Fruit fly (Drosophila melanogaster) whole organism, embryonic: ENCODE measurements around the gene Hr96.
A peak's percentile ranks its signal among the peaks of the same experiment; 100 is the strongest.

Experiments
- Aef1 ChIP-seq: fragments of 200-800 bp; sonication (Bioruptor generic); IDR thresholded peaks from 3 replicates; pipeline ENCODE4 v1.3.6; 2022; ENCODE audit warnings: missing biosample characterization, missing genetic modification characterization
- C15 ChIP-seq: fragments of 200-800 bp; sonication (Bioruptor generic); IDR thresholded peaks from 3 replicates; pipeline ENCODE4 v1.3.6; 2022; ENCODE audit warnings: missing biosample characterization, missing genetic modification characterization
- CG15479 ChIP-seq: fragments of 200-800 bp; sonication (Bioruptor generic); optimal IDR thresholded peaks from 3 replicates; lab custom pipeline; 2019; ENCODE audit warnings: missing biosample characterization, mild to moderate bottlenecking, missing genetic modification characterization, moderate library complexity
- CG30431 ChIP-seq: fragments of 200-800 bp; sonication (Bioruptor generic); optimal IDR thresholded peaks from 2 replicates; lab custom pipeline; 2017; ENCODE audit warnings: missing biosample characterization, missing genetic modification characterization
- CG32532 ChIP-seq: fragments of 200-800 bp; sonication (Bioruptor generic); IDR thresholded peaks from 2 replicates; pipeline ENCODE4 v1.3.6; 2022; ENCODE audit warnings: missing biosample characterization, missing genetic modification characterization
- CG32772 ChIP-seq: fragments of 200-800 bp; sonication (Bioruptor generic); IDR thresholded peaks from 2 replicates; pipeline ENCODE4 v1.3.6; 2022; ENCODE audit warnings: missing biosample characterization, missing genetic modification characterization
- CG3995 ChIP-seq: fragments of 200-800 bp; sonication (Bioruptor generic); optimal IDR thresholded peaks from 3 replicates; lab custom pipeline; 2016; ENCODE audit warnings: missing biosample characterization, missing genetic modification characterization
- CG43689 ChIP-seq: fragments of 200-800 bp; sonication (Bioruptor generic); IDR thresholded peaks from 2 replicates; pipeline ENCODE4 v1.3.6; 2022; ENCODE audit warnings: missing biosample characterization, missing genetic modification characterization
- CG6683 ChIP-seq: fragments of 200-800 bp; sonication (Bioruptor generic); optimal IDR thresholded peaks from 2 replicates; lab custom pipeline; 2017; ENCODE audit warnings: missing biosample characterization, mild to moderate bottlenecking, missing genetic modification characterization, missing genetic modification reagents
- CG7786 ChIP-seq: fragments of 200-800 bp; sonication (Bioruptor generic); optimal IDR thresholded peaks from 2 replicates; lab custom pipeline; 2016; ENCODE audit warnings: missing biosample characterization, missing genetic modification characterization
- CG9215 ChIP-seq: fragments of 200-800 bp; sonication (Bioruptor generic); IDR thresholded peaks from 2 replicates; pipeline ENCODE4 v1.3.6; 2022; ENCODE audit warnings: missing biosample characterization, missing genetic modification characterization
- Dek ChIP-seq: fragments of 200-800 bp; sonication (Bioruptor generic); optimal IDR thresholded peaks from 3 replicates; lab custom pipeline; 2019; ENCODE audit warnings: missing biosample characterization, mild to moderate bottlenecking, missing genetic modification characterization, moderate library complexity
- Dip3 ChIP-seq: fragments of 200-800 bp; sonication (Bioruptor generic); optimal IDR thresholded peaks from 3 replicates; lab custom pipeline; 2016; ENCODE audit warnings: missing biosample characterization, missing genetic modification characterization
- E2f2 ChIP-seq: fragments of 200-800 bp; sonication (Bioruptor generic); IDR thresholded peaks from 2 replicates; pipeline ENCODE4 v1.3.6; 2022; ENCODE audit warnings: missing biosample characterization, missing genetic modification characterization
- GATAe ChIP-seq: fragments of 200-800 bp; sonication (Bioruptor generic); conservative IDR thresholded peaks from 2 replicates; pipeline ENCODE4 v1.3.6; 2022; ENCODE audit warnings: missing biosample characterization, missing genetic modification characterization
- Gsc ChIP-seq: fragments of 200-800 bp; sonication (Bioruptor generic); IDR thresholded peaks from 2 replicates; pipeline ENCODE4 v1.3.6; 2022; ENCODE audit warnings: missing biosample characterization, missing genetic modification characterization
- Hr78 ChIP-seq, 2 experiments: fragments of 200-800 bp in 1 of 2; fragments of >200 bp in 1 of 2; sonication (Bioruptor generic) in 1 of 2; optimal IDR thresholded peaks; 2 replicates each; lab custom pipeline; 2017 to 2019; ENCODE audit warnings: missing biosample characterization in 2 of 2, missing genetic modification characterization in 2 of 2, mild to moderate bottlenecking in 1 of 2, moderate library complexity in 1 of 2
- Kr ChIP-seq: fragments of 200-800 bp; sonication (Bioruptor generic); optimal IDR thresholded peaks from 2 replicates; lab custom pipeline; 2017; ENCODE audit warnings: missing biosample characterization, mild to moderate bottlenecking, missing genetic modification characterization
- Lim3 ChIP-seq: fragments of 200-800 bp; sonication (Bioruptor generic); IDR thresholded peaks from 2 replicates; pipeline ENCODE4 v1.3.6; 2022; ENCODE audit warnings: missing biosample characterization, missing genetic modification characterization
- Lpt ChIP-seq: fragments of >200 bp; optimal IDR thresholded peaks from 2 replicates; lab custom pipeline; 2018; ENCODE audit warnings: missing biosample characterization, missing genetic modification characterization
- MBD-R2 ChIP-seq: fragments of 200-800 bp; sonication (Bioruptor generic); IDR thresholded peaks from 2 replicates; pipeline ENCODE4 v1.3.6; 2022; ENCODE audit warnings: missing biosample characterization, missing genetic modification characterization
- Ravus ChIP-seq: fragments of 200-800 bp; sonication (Bioruptor generic); IDR thresholded peaks from 2 replicates; pipeline ENCODE4 v1.3.6; 2022; ENCODE audit warnings: missing biosample characterization, missing genetic modification characterization
- Rfx ChIP-seq: fragments of 200-800 bp; sonication (Bioruptor generic); IDR thresholded peaks from 2 replicates; pipeline ENCODE4 v1.3.6; 2022; ENCODE audit warnings: missing biosample characterization, missing genetic modification characterization
- Sry-β ChIP-seq: fragments of 200-800 bp; sonication (Bioruptor generic); optimal IDR thresholded peaks from 2 replicates; lab custom pipeline; 2018; ENCODE audit warnings: missing biosample characterization, mild to moderate bottlenecking, missing genetic modification characterization, moderate library complexity
- Usf ChIP-seq: fragments of 200-800 bp; sonication (Bioruptor generic); optimal IDR thresholded peaks from 2 replicates; lab custom pipeline; 2017; ENCODE audit warnings: missing genotype, missing biosample characterization, missing genetic modification characterization
- abd-A ChIP-seq: fragments of 200-800 bp; sonication (Bioruptor generic); optimal IDR thresholded peaks from 3 replicates; lab custom pipeline; 2019; ENCODE audit warnings: missing biosample characterization, mild to moderate bottlenecking, missing genetic modification characterization, moderate library complexity
- az2 ChIP-seq: fragments of 200-800 bp; sonication (Bioruptor generic); optimal IDR thresholded peaks from 3 replicates; lab custom pipeline; 2016; ENCODE audit warnings: missing biosample characterization, missing genetic modification characterization
- chm ChIP-seq: fragments of 200-800 bp; sonication (Bioruptor generic); IDR thresholded peaks from 2 replicates; pipeline ENCODE4 v1.3.6; 2022; ENCODE audit warnings: missing biosample characterization, missing genetic modification characterization
- crp ChIP-seq, 2 experiments: fragments of 200-800 bp; sonication (Bioruptor generic); optimal IDR thresholded peaks; 2 replicates in 1 of 2; 3 replicates in 1 of 2; lab custom pipeline; 2017; ENCODE audit warnings: missing biosample characterization in 2 of 2, missing genetic modification characterization in 2 of 2, mild to moderate bottlenecking in 1 of 2, moderate library complexity in 1 of 2
- da ChIP-seq: fragments of 200-800 bp; sonication (Bioruptor generic); optimal IDR thresholded peaks from 2 replicates; lab custom pipeline; 2016; ENCODE audit warnings: missing biosample characterization, missing genetic modification characterization
- dan ChIP-seq: fragments of 200-800 bp; sonication (Bioruptor generic); IDR thresholded peaks from 2 replicates; pipeline ENCODE4 v1.3.6; 2022; ENCODE audit warnings: missing biosample characterization, missing genetic modification characterization
- fd96Cb ChIP-seq: fragments of 200-800 bp; sonication (Bioruptor generic); optimal IDR thresholded peaks from 2 replicates; lab custom pipeline; 2018; ENCODE audit warnings: missing biosample characterization, mild to moderate bottlenecking, missing genetic modification characterization, moderate library complexity
- gfzf ChIP-seq: fragments of 200-800 bp; sonication (Bioruptor generic); optimal IDR thresholded peaks from 2 replicates; lab custom pipeline; 2016; ENCODE audit warnings: missing biosample characterization, mild to moderate bottlenecking, missing genetic modification characterization, moderate library complexity
- grau ChIP-seq: fragments of 200-800 bp; optimal IDR thresholded peaks from 3 replicates; lab custom pipeline; 2019; ENCODE audit warnings: missing biosample characterization, mild to moderate bottlenecking, missing genetic modification characterization, moderate library complexity
- gt ChIP-seq: fragments of 200-800 bp; sonication (Bioruptor generic); IDR thresholded peaks from 2 replicates; pipeline ENCODE4 v1.3.6; 2022; ENCODE audit warnings: missing biosample characterization, missing genetic modification characterization
- h ChIP-seq: fragments of >200 bp; optimal IDR thresholded peaks from 2 replicates; lab custom pipeline; 2017
- ken ChIP-seq: fragments of 200-800 bp; sonication (Bioruptor generic); IDR thresholded peaks from 3 replicates; pipeline ENCODE4 v1.3.6; 2022; ENCODE audit warnings: missing biosample characterization, missing genetic modification characterization
- lab ChIP-seq: fragments of 200-800 bp; sonication (Bioruptor generic); optimal IDR thresholded peaks from 3 replicates; lab custom pipeline; 2017; ENCODE audit warnings: missing biosample characterization, missing genetic modification characterization, mild to moderate bottlenecking, moderate library complexity, missing genetic modification reagents
- luna ChIP-seq: fragments of 200-800 bp; sonication (Bioruptor generic); optimal IDR thresholded peaks from 2 replicates; lab custom pipeline; 2016; ENCODE audit warnings: missing biosample characterization, missing genetic modification characterization
- mld ChIP-seq: fragments of 200-800 bp; sonication (Bioruptor generic); IDR thresholded peaks from 3 replicates; pipeline ENCODE4 v1.3.6; 2022; ENCODE audit warnings: missing biosample characterization, missing genetic modification characterization; ENCODE audit not compliant: partially characterized antibody
- pum ChIP-seq: fragments of 200-800 bp; sonication (Bioruptor generic); optimal IDR thresholded peaks from 2 replicates; lab custom pipeline; 2016; ENCODE audit warnings: missing biosample characterization, missing genetic modification characterization
- row ChIP-seq: fragments of 200-800 bp; sonication (Bioruptor generic); IDR thresholded peaks from 3 replicates; pipeline ENCODE4 v1.3.6; 2022; ENCODE audit warnings: missing biosample characterization, missing genetic modification characterization
- twi ChIP-seq: fragments of 200-800 bp; optimal IDR thresholded peaks from 2 replicates; lab custom pipeline; 2019; ENCODE audit warnings: missing biosample characterization, mild to moderate bottlenecking, missing genetic modification characterization, moderate library complexity

Hr96 gene

dm6 chr3R:25069569-25069968 lies 44.5 kb downstream of the Hr96 start, which contains the start of the genes Stt3B and CG11839 (continued):
- no peak for TF ChIP-seq CG32772 (GFP tag; lab: Robert Waterston, UW)
- TF ChIP-seq da (GFP tag; lab: Kevin White, UChicago), result peak; percentile 18
- TF ChIP-seq CG32532 (GFP tag; lab: Robert Waterston, UW), result peak; percentile 69; the same call in 1 of the 2 replicates
- TF ChIP-seq dan, result no peak
- TF ChIP-seq CG6683, result no peak
- no peak for TF ChIP-seq Gsc (GFP tag; lab: Robert Waterston, UW)
- peak; percentile 25 for TF ChIP-seq luna (GFP tag; lab: Kevin White, UChicago)
- no peak for TF ChIP-seq Lpt (GFP tag; lab: Kevin White, UChicago)
- no peak for TF ChIP-seq CG30431 (GFP tag; lab: Kevin White, UChicago)
- peak; percentile 58; the same call in 2 of the 3 replicates for TF ChIP-seq ken (GFP tag; lab: Robert Waterston, UW)
- no peak for TF ChIP-seq Usf
- TF ChIP-seq pum (GFP tag; lab: Kevin White, UChicago), result peak; percentile 68
- peak; percentile 73 for TF ChIP-seq grau (tag; lab: Kevin White, UChicago)
- no peak for TF ChIP-seq Ravus (GFP tag; lab: Robert Waterston, UW)
- TF ChIP-seq E2f2, result peak; percentile 67
- no peak for TF ChIP-seq Hr78 (GFP tag; optimal IDR thresholded peaks at IDR 0.05; lab: Kevin White, UChicago)
- no peak for TF ChIP-seq GATAe
- TF ChIP-seq lab (GFP tag; lab: Kevin White, UChicago), result no peak
- no peak for TF ChIP-seq Kr (GFP tag; lab: Kevin White, UChicago)
- TF ChIP-seq Sry-β (GFP tag; lab: Kevin White, UChicago), result peak; percentile 31
- TF ChIP-seq Rfx (GFP tag; lab: Robert Waterston, UW), result peak; percentile 82; the same call in 1 of the 2 replicates
- TF ChIP-seq gt (GFP tag; lab: Robert Waterston, UW), result no peak
- no peak for TF ChIP-seq CG9215
- TF ChIP-seq twi (tag; lab: Kevin White, UChicago), result peak; percentile 57
- TF ChIP-seq mld (GFP tag; lab: Robert Waterston, UW), result peak; percentile 58; the same call in 1 of the 3 replicates
- no peak; the same call in 1 of the 3 replicates for TF ChIP-seq Aef1
- no peak for TF ChIP-seq C15 (GFP tag; lab: Robert Waterston, UW)
- no peak for TF ChIP-seq Dek (tag; lab: Kevin White, UChicago)
- peak; percentile 84 for TF ChIP-seq Dip3 (GFP tag; lab: Kevin White, UChicago)
- no peak for TF ChIP-seq h (lab: Kevin White, UChicago)
- no peak for TF ChIP-seq Lim3 (GFP tag; lab: Robert Waterston, UW)
- TF ChIP-seq chm (GFP tag; lab: Robert Waterston, UW), result no peak
- TF ChIP-seq CG3995 (GFP tag; lab: Kevin White, UChicago), result peak; percentile 4
- TF ChIP-seq fd96Cb (tag; lab: Kevin White, UChicago), result peak; percentile 24
- no peak for TF ChIP-seq abd-A (tag; lab: Kevin White, UChicago)

- TF ChIP-seq CG43689 (GFP tag; lab: Robert Waterston, UW), result no peak
- TF ChIP-seq gfzf, result peak; percentile 59
- TF ChIP-seq row (GFP tag; lab: Robert Waterston, UW), result 0 out of 3 replicates have a peak, but pooled peaks have one; percentile 29
- TF ChIP-seq CG15479, result no peak
- TF ChIP-seq MBD-R2 (GFP tag; lab: Robert Waterston, UW), result 0 out of 2 replicates have a peak, but pooled peaks have one; percentile 8
- peak in 1 of 2 experiments; percentile 74 for TF ChIP-seq crp (GFP tag; optimal IDR thresholded peaks at IDR 0.05; lab: Kevin White, UChicago)
- no peak for TF ChIP-seq az2 (GFP tag; lab: Kevin White, UChicago)
- TF ChIP-seq CG7786 (GFP tag; lab: Kevin White, UChicago), result no peak
Observed at dm6 chr3R:25070871-25071270, 45.8 kb downstream of the Hr96 start, which contains the start of gene CG11836. Gene CG11836 (plus strand): TSS chr3R:25071126.
